Fruit fly (Drosophila melanogaster) whole organism, embryonic: ENCODE results near the gene moody.

Experiments
- ATbp ChIP-seq: fragments of 200-800 bp; sonication (Bioruptor generic); optimal IDR thresholded peaks from 2 replicates; lab custom pipeline; 2017; ENCODE audit warnings: missing biosample characterization, mild to moderate bottlenecking, missing genetic modification characterization, missing genetic modification reagents
- Awh ChIP-seq: fragments of 200-800 bp; sonication (Bioruptor generic); IDR thresholded peaks from 2 replicates; pipeline ENCODE4, ENCODE4 v1.3.6; 2022; ENCODE audit warnings: missing biosample characterization, missing genetic modification characterization
- CG11398 ChIP-seq: fragments of 200-800 bp; sonication (Bioruptor generic); optimal IDR thresholded peaks from 2 replicates; lab custom pipeline; 2016; ENCODE audit warnings: missing biosample characterization, missing genetic modification characterization
- CG12236 ChIP-seq: fragments of 200-800 bp; sonication (Bioruptor generic); optimal IDR thresholded peaks from 2 replicates; lab custom pipeline; 2016; ENCODE audit warnings: missing biosample characterization, missing genetic modification characterization
- CG13287 ChIP-seq: fragments of 200-800 bp; sonication (Bioruptor generic); IDR thresholded peaks from 2 replicates; pipeline ENCODE4 v1.3.6; 2022; ENCODE audit warnings: missing biosample characterization, missing genetic modification characterization; ENCODE audit not compliant: partially characterized antibody
- CG14965 ChIP-seq: fragments of 200-800 bp; sonication (Bioruptor generic); optimal IDR thresholded peaks from 2 replicates; lab custom pipeline; 2016; ENCODE audit warnings: missing biosample characterization, missing genetic modification characterization, borderline replicate concordance
- CG15269 ChIP-seq: fragments of 200-800 bp; sonication (Bioruptor generic); optimal IDR thresholded peaks from 2 replicates; lab custom pipeline; 2018; ENCODE audit warnings: missing biosample characterization, mild to moderate bottlenecking, missing genetic modification characterization, moderate library complexity
- CG1602 ChIP-seq: fragments of 200-800 bp; sonication (Bioruptor generic); optimal IDR thresholded peaks from 3 replicates; lab custom pipeline; 2016; ENCODE audit warnings: missing biosample characterization, missing genetic modification characterization
- CG18599 ChIP-seq: fragments of 200-800 bp; sonication (Bioruptor generic); optimal IDR thresholded peaks from 3 replicates; lab custom pipeline; 2017; ENCODE audit warnings: missing biosample characterization, missing genetic modification characterization, mild to moderate bottlenecking, moderate library complexity, missing genetic modification reagents
- CG31224 ChIP-seq: fragments of 200-800 bp; sonication (Bioruptor generic); IDR thresholded peaks from 2 replicates; pipeline ENCODE4 v1.3.6; 2022; ENCODE audit warnings: missing biosample characterization, missing genetic modification characterization
- CG32532 ChIP-seq: fragments of 200-800 bp; sonication (Bioruptor generic); IDR thresholded peaks from 2 replicates; pipeline ENCODE4 v1.3.6; 2022; ENCODE audit warnings: missing biosample characterization, missing genetic modification characterization
- CG34224 ChIP-seq: fragments of 200-800 bp; sonication (Bioruptor generic); IDR thresholded peaks from 3 replicates; pipeline ENCODE4 v1.3.6; 2022; ENCODE audit warnings: missing biosample characterization, missing genetic modification characterization; ENCODE audit not compliant: partially characterized antibody
- CG4328 ChIP-seq: fragments of 200-800 bp; sonication (Bioruptor generic); optimal IDR thresholded peaks from 3 replicates; lab custom pipeline; 2017; ENCODE audit warnings: missing biosample characterization, missing genetic modification reagents, missing genetic modification characterization
- CG4404 ChIP-seq: fragments of 200-800 bp; sonication (Bioruptor generic); IDR thresholded peaks from 2 replicates; pipeline ENCODE4 v1.3.6; 2022; ENCODE audit warnings: missing biosample characterization, missing genetic modification characterization
- CG4424 ChIP-seq: fragments of 200-800 bp; sonication (Bioruptor generic); optimal IDR thresholded peaks from 3 replicates; lab custom pipeline; 2016; ENCODE audit warnings: missing biosample characterization, missing genetic modification characterization
- CG6813 ChIP-seq: fragments of 200-800 bp; sonication (Bioruptor generic); optimal IDR thresholded peaks from 2 replicates; lab custom pipeline; 2017; ENCODE audit warnings: missing biosample characterization, missing genetic modification characterization, mild to moderate bottlenecking, moderate library complexity, missing genetic modification reagents
- CG7357 ChIP-seq: fragments of 200-800 bp; sonication (Bioruptor generic); IDR thresholded peaks from 3 replicates; pipeline ENCODE4 v1.3.6; 2022; ENCODE audit warnings: missing biosample characterization, missing genetic modification characterization
- CG7963 ChIP-seq: fragments of 200-800 bp; sonication (Bioruptor generic); IDR thresholded peaks from 3 replicates; pipeline ENCODE4 v1.3.6; 2022; ENCODE audit warnings: missing biosample characterization, missing genetic modification characterization; ENCODE audit not compliant: partially characterized antibody
- CG8089 ChIP-seq: fragments of 200-800 bp; sonication (Bioruptor generic); optimal IDR thresholded peaks from 3 replicates; lab custom pipeline; 2016; ENCODE audit warnings: missing biosample characterization, missing genetic modification characterization
- CG9932 ChIP-seq: fragments of 200-800 bp; sonication (Bioruptor generic); IDR thresholded peaks from 2 replicates; pipeline ENCODE4 v1.3.6; 2022; ENCODE audit warnings: missing biosample characterization, missing genetic modification characterization
- Dfd ChIP-seq, 2 experiments: fragments of >200 bp; optimal IDR thresholded peaks; 2 replicates each; lab custom pipeline; 2017; ENCODE audit warnings: missing biosample characterization in 2 of 2, missing genetic modification characterization in 2 of 2
- Dip3 ChIP-seq: fragments of 200-800 bp; sonication (Bioruptor generic); optimal IDR thresholded peaks from 3 replicates; lab custom pipeline; 2016; ENCODE audit warnings: missing biosample characterization, missing genetic modification characterization
- Doc3 ChIP-seq: fragments of 200-800 bp; sonication (Bioruptor generic); IDR thresholded peaks from 3 replicates; pipeline ENCODE4 v1.3.6; 2022; ENCODE audit warnings: missing biosample characterization, missing genetic modification characterization; ENCODE audit not compliant: partially characterized antibody
- Eip74EF ChIP-seq, 2 experiments: fragments of 200-800 bp in 1 of 2; fragments of >200 bp in 1 of 2; sonication (Bioruptor generic) in 1 of 2; optimal IDR thresholded peaks; 2 replicates each; lab custom pipeline; 2017 to 2019; ENCODE audit warnings: missing biosample characterization in 2 of 2, missing genetic modification characterization in 2 of 2, mild to moderate bottlenecking in 1 of 2, moderate library complexity in 1 of 2
- MESR4 ChIP-seq: fragments of 200-800 bp; sonication (Bioruptor generic); optimal IDR thresholded peaks from 2 replicates; lab custom pipeline; 2018; ENCODE audit warnings: missing biosample characterization, mild to moderate bottlenecking, missing genetic modification characterization, moderate library complexity
- Sry-β ChIP-seq: fragments of 200-800 bp; sonication (Bioruptor generic); optimal IDR thresholded peaks from 2 replicates; lab custom pipeline; 2018; ENCODE audit warnings: missing biosample characterization, mild to moderate bottlenecking, missing genetic modification characterization, moderate library complexity
- bigmax ChIP-seq: fragments of 200-800 bp; sonication (Bioruptor generic); optimal IDR thresholded peaks from 2 replicates; lab custom pipeline; 2018; ENCODE audit warnings: missing biosample characterization, mild to moderate bottlenecking, missing genetic modification characterization
- dati ChIP-seq: fragments of 200-800 bp; sonication (Bioruptor generic); IDR thresholded peaks from 2 replicates; pipeline ENCODE4 v1.3.6; 2022; ENCODE audit warnings: missing biosample characterization, missing genetic modification characterization
- disco-r ChIP-seq: fragments of 200-800 bp; sonication (Bioruptor generic); optimal IDR thresholded peaks from 2 replicates; lab custom pipeline; 2016; ENCODE audit warnings: missing biosample characterization, missing genetic modification characterization
- gcm ChIP-seq: fragments of 200-800 bp; sonication (Bioruptor generic); optimal IDR thresholded peaks from 2 replicates; lab custom pipeline; 2019; ENCODE audit warnings: missing biosample characterization, mild to moderate bottlenecking, missing genetic modification characterization, moderate library complexity
- gsb ChIP-seq: fragments of 200-800 bp; sonication (Bioruptor generic); IDR thresholded peaks from 2 replicates; pipeline ENCODE4 v1.3.6; 2022; ENCODE audit warnings: missing biosample characterization, missing genetic modification characterization
- ham ChIP-seq: fragments of 200-800 bp; sonication (Bioruptor generic); IDR thresholded peaks from 2 replicates; pipeline ENCODE4 v1.3.6; 2022; ENCODE audit warnings: missing biosample characterization, missing genetic modification characterization
- hkb ChIP-seq, 2 experiments: fragments of 200-800 bp in 1 of 2; fragments of >200 bp in 1 of 2; sonication (Bioruptor generic) in 1 of 2; IDR thresholded peaks in 1 of 2; optimal IDR thresholded peaks in 1 of 2; 2 replicates each; pipeline versions ENCODE4 v1.3.6 to Lab custom; 2017 to 2022; ENCODE audit warnings: missing biosample characterization in 1 of 2, missing genetic modification characterization in 1 of 2
- jigr1 ChIP-seq: fragments of 200-800 bp; sonication (Bioruptor generic); IDR thresholded peaks from 3 replicates; pipeline ENCODE4 v1.3.6; 2022; ENCODE audit warnings: missing biosample characterization, missing genetic modification characterization
- kay ChIP-seq: fragments of 200-800 bp; sonication (Bioruptor generic); optimal IDR thresholded peaks from 2 replicates; lab custom pipeline; 2016; ENCODE audit warnings: missing biosample characterization, missing genetic modification characterization
- mirr ChIP-seq: fragments of 200-800 bp; sonication (Bioruptor generic); optimal IDR thresholded peaks from 3 replicates; lab custom pipeline; 2018; ENCODE audit warnings: missing biosample characterization, mild to moderate bottlenecking, missing genetic modification characterization
- nau ChIP-seq: fragments of 200-800 bp; sonication (Bioruptor generic); optimal IDR thresholded peaks from 3 replicates; lab custom pipeline; 2017; ENCODE audit warnings: missing biosample characterization, mild to moderate bottlenecking, missing genetic modification characterization, missing genetic modification reagents
- oc ChIP-seq: fragments of 200-800 bp; sonication (Bioruptor generic); optimal IDR thresholded peaks from 2 replicates; lab custom pipeline; 2018; ENCODE audit warnings: missing biosample characterization, mild to moderate bottlenecking, missing genetic modification characterization, moderate library complexity
- otp ChIP-seq: fragments of 200-800 bp; sonication (Bioruptor generic); IDR thresholded peaks from 3 replicates; pipeline ENCODE4, ENCODE4 v1.3.6; 2022; ENCODE audit warnings: missing biosample characterization, missing genetic modification characterization
- psq ChIP-seq: fragments of 200-800 bp; sonication (Bioruptor generic); optimal IDR thresholded peaks from 2 replicates; lab custom pipeline; 2017; ENCODE audit warnings: missing biosample characterization, missing genetic modification characterization
- ranshi ChIP-seq: fragments of 200-800 bp; sonication (Bioruptor generic); IDR thresholded peaks from 2 replicates; pipeline ENCODE4 v1.3.6; 2022; ENCODE audit warnings: missing biosample characterization, missing genetic modification characterization
- sens-2 ChIP-seq: fragments of 200-800 bp; sonication (Bioruptor generic); IDR thresholded peaks from 2 replicates; pipeline ENCODE4 v1.3.6; 2022; ENCODE audit warnings: missing biosample characterization, missing genetic modification characterization
- seq ChIP-seq: fragments of 200-800 bp; sonication (Bioruptor generic); IDR thresholded peaks from 2 replicates; pipeline ENCODE4 v1.3.6; 2022; ENCODE audit warnings: missing biosample characterization, missing genetic modification characterization
- sisA ChIP-seq: fragments of 200-800 bp; sonication (Bioruptor generic); IDR thresholded peaks from 2 replicates; pipeline ENCODE4 v1.3.6; 2022; ENCODE audit warnings: missing biosample characterization, missing genetic modification characterization
- sug ChIP-seq: fragments of 200-800 bp; optimal IDR thresholded peaks from 2 replicates; lab custom pipeline; 2019; ENCODE audit warnings: missing biosample characterization, mild to moderate bottlenecking, missing genetic modification characterization, moderate library complexity
- trem ChIP-seq: fragments of 200-800 bp; optimal IDR thresholded peaks from 3 replicates; lab custom pipeline; 2019; ENCODE audit warnings: missing biosample characterization, mild to moderate bottlenecking, missing genetic modification characterization, moderate library complexity
- tx ChIP-seq: fragments of 200-800 bp; sonication (Bioruptor generic); optimal IDR thresholded peaks from 2 replicates; lab custom pipeline; 2016; ENCODE audit warnings: missing biosample characterization, missing genetic modification characterization
- unpg ChIP-seq: fragments of 200-800 bp; sonication (Bioruptor generic); optimal IDR thresholded peaks from 3 replicates; lab custom pipeline; 2018; ENCODE audit warnings: missing biosample characterization, mild to moderate bottlenecking, missing genetic modification characterization, moderate library complexity

moody gene

DNA sequence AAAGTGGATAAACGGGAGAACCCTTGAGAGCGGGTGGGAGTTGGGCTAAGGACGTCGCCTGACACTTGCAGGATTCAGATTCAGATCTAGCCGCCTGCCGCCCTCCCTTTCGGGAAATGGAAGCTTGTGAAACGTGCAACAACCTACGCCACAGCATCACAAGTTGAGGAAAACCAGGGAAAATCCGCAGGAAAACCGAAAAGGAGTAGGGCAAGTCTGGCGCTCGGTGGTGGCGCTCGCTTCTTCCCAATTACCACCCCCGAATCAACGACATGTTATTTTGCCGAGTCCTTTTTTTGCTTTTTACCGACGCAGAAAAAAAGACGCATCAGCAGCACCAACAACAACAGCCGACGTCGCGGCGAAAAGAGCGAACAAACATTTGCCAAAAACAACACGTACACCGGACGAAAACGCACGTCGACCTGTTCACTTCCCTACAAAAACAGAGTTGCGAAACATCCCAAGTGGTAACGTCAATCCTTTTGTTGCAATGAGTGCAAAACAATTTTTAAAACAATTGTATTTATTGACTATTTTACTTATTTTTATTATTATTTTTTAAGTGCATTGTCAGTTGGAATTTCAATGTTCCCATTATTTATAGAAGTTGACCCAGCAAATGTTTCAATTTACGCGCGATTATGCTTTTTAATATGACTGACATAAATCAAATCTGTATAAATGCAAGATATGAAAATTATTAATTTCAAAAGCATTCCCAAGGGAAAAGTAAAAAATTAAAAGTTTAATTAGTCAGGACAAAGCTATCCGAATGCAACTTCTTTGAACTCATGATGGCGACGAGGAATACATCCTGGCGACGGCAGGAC, 38.4 kb downstream of the moody start (continued):
- TF ChIP-seq CG34224 (GFP tag; lab: Robert Waterston, UW) = no peak
- TF ChIP-seq CG32532 (GFP tag; lab: Robert Waterston, UW) = peak; percentile 50; the same call in 1 of the 2 replicates
- no peak for TF ChIP-seq otp (GFP tag; lab: Robert Waterston, UW)
- no peak for TF ChIP-seq oc (tag; lab: Kevin White, UChicago)
- TF ChIP-seq gsb (GFP tag; lab: Robert Waterston, UW) = no peak
- TF ChIP-seq CG9932 = peak; percentile 51
- no peak for TF ChIP-seq CG4404 (GFP tag; lab: Robert Waterston, UW)
- TF ChIP-seq bigmax = no peak
- TF ChIP-seq nau (GFP tag; lab: Kevin White, UChicago) = no peak
- TF ChIP-seq Dip3 (GFP tag; lab: Kevin White, UChicago) = peak; percentile 8
- TF ChIP-seq CG4328 (GFP tag; lab: Kevin White, UChicago) = no peak
- no peak for TF ChIP-seq sug (tag; lab: Kevin White, UChicago)
- peak; percentile 65 for TF ChIP-seq ranshi (GFP tag; lab: Robert Waterston, UW)
- TF ChIP-seq CG11398 (GFP tag; lab: Kevin White, UChicago) = no peak
- TF ChIP-seq CG4424 = peak; percentile 45
- no peak for TF ChIP-seq CG7963
- TF ChIP-seq CG7357 = peak; percentile 38; the same call in 1 of the 3 replicates
- no peak for TF ChIP-seq CG8089 (GFP tag; lab: Kevin White, UChicago)
- peak; percentile 66 for TF ChIP-seq sisA (GFP tag; lab: Robert Waterston, UW)
- TF ChIP-seq MESR4 (GFP tag; lab: Kevin White, UChicago) = no peak
- peak; percentile 58; the same call in 1 of the 2 replicates for TF ChIP-seq seq (GFP tag; lab: Robert Waterston, UW)
- TF ChIP-seq mirr (GFP tag; lab: Kevin White, UChicago) = no peak
- no peak for TF ChIP-seq CG12236 (GFP tag; lab: Kevin White, UChicago)
- no peak for TF ChIP-seq kay (GFP tag; lab: Kevin White, UChicago)
- TF ChIP-seq sens-2 (GFP tag; lab: Robert Waterston, UW) = 0 out of 2 replicates have a peak, but pooled peaks have one; percentile 28
- TF ChIP-seq unpg (GFP tag; lab: Kevin White, UChicago) = peak; percentile 48
- no peak for TF ChIP-seq Dfd (GFP tag; optimal IDR thresholded peaks at IDR 0.05; lab: Kevin White, UChicago)
- TF ChIP-seq CG6813 (GFP tag; lab: Kevin White, UChicago) = no peak
- TF ChIP-seq CG15269 (tag; lab: Kevin White, UChicago) = peak; percentile 54
- TF ChIP-seq CG13287 (GFP tag; lab: Robert Waterston, UW) = peak; percentile 15; the same call in 1 of the 2 replicates
- peak; percentile 47; the same call in 1 of the 2 replicates for TF ChIP-seq CG31224
- TF ChIP-seq dati (GFP tag; lab: Robert Waterston, UW) = no peak
- TF ChIP-seq Awh (GFP tag; lab: Robert Waterston, UW) = peak; percentile 45; the same call in 1 of the 2 replicates
- TF ChIP-seq tx (GFP tag; lab: Kevin White, UChicago) = no peak
- TF ChIP-seq psq (GFP tag; lab: Kevin White, UChicago) = no peak
- no peak for TF ChIP-seq Eip74EF (GFP tag; optimal IDR thresholded peaks at IDR 0.05; lab: Kevin White, UChicago)
- no peak for TF ChIP-seq Sry-β (GFP tag; lab: Kevin White, UChicago)
- no peak for TF ChIP-seq disco-r (GFP tag; lab: Kevin White, UChicago)
- TF ChIP-seq CG18599 = peak; percentile 62
- no peak for TF ChIP-seq hkb (optimal IDR thresholded peaks at IDR 0.05; lab: Kevin White, UChicago)
- TF ChIP-seq hkb (GFP tag; IDR thresholded peaks at IDR 0.05; lab: Robert Waterston, UW) = peak; percentile 45; the same call in 1 of the 2 replicates
- no peak for TF ChIP-seq ham
- no peak for TF ChIP-seq CG14965
- TF ChIP-seq jigr1 (GFP tag; lab: Robert Waterston, UW) = no peak
- TF ChIP-seq Doc3 (GFP tag; lab: Robert Waterston, UW) = no peak
- TF ChIP-seq CG1602 = peak; percentile 22
- no peak for TF ChIP-seq trem (tag; lab: Kevin White, UChicago)
- TF ChIP-seq ATbp (GFP tag; lab: Kevin White, UChicago) = peak; percentile 27
- TF ChIP-seq gcm (GFP tag; lab: Kevin White, UChicago) = no peak
